Fruit fly (Drosophila melanogaster): ENCODE data around the gene Ibf1.

The Ibf1 gene

dm6 chr3R:9220064-9220864 lies 38.5 kb upstream of the Ibf1 start (continued):
- TF ChIP-seq kay (GFP tag; optimal IDR thresholded peaks at IDR 0.05): no peak
- peak; percentile 59 for TF ChIP-seq vvl (GFP tag; IDR thresholded peaks at IDR 0.05)
- TF ChIP-seq Hand (GFP tag; optimal IDR thresholded peaks at IDR 0.05): peak; percentile 32
- no peak for TF ChIP-seq CG4404 (GFP tag; IDR thresholded peaks at IDR 0.05)
- TF ChIP-seq GATAe (GFP tag; conservative IDR thresholded peaks at IDR 0.05): no peak
- no peak for TF ChIP-seq E2f2 (GFP tag; IDR thresholded peaks at IDR 0.05)
- TF ChIP-seq fru (optimal IDR thresholded peaks at IDR 0.05): no peak
- TF ChIP-seq unpg (GFP tag; optimal IDR thresholded peaks at IDR 0.05): peak; percentile 36
- no peak for TF ChIP-seq TFAM (GFP tag; optimal IDR thresholded peaks at IDR 0.05)
- TF ChIP-seq inv (GFP tag; IDR thresholded peaks at IDR 0.05; ENCODE audit: partially characterized antibody): no peak
- TF ChIP-seq CG12659 (GFP tag; optimal IDR thresholded peaks at IDR 0.05): peak; percentile 25
- TF ChIP-seq zfh1 (GFP tag; IDR thresholded peaks at IDR 0.05): no peak
- 0 out of 2 replicates have a peak, but pooled peaks have one; percentile 16 for TF ChIP-seq CG42726 (GFP tag; IDR thresholded peaks at IDR 0.05; ENCODE audit: partially characterized antibody)
- TF ChIP-seq Sox102F (GFP tag; optimal IDR thresholded peaks at IDR 0.05): peak; percentile 31
- peak; percentile 11 for TF ChIP-seq CG10267 (tag; optimal IDR thresholded peaks at IDR 0.05)
- TF ChIP-seq CG33557 (GFP tag; optimal IDR thresholded peaks at IDR 0.05): no peak
- peak; percentile 38 for TF ChIP-seq Bteb2 (GFP tag; optimal IDR thresholded peaks at IDR 0.05)
- TF ChIP-seq CG15269 (tag; optimal IDR thresholded peaks at IDR 0.05): peak; percentile 8
- peak; percentile 17; the same call in 1 of the 2 replicates for TF ChIP-seq Bgb (GFP tag; IDR thresholded peaks at IDR 0.05; ENCODE audit: partially characterized antibody)
- 0 out of 2 replicates have a peak, but pooled peaks have one; percentile 13 for TF ChIP-seq CG6689 (GFP tag; IDR thresholded peaks at IDR 0.05)
- peak; percentile 47 for TF ChIP-seq cwo (GFP tag; optimal IDR thresholded peaks at IDR 0.05)
- no peak for TF ChIP-seq Hr3 (GFP tag; optimal IDR thresholded peaks at IDR 0.05)
- no peak for TF ChIP-seq CG8765 (GFP tag; IDR thresholded peaks at IDR 0.05)
- TF ChIP-seq CG14710 (tag; optimal IDR thresholded peaks at IDR 0.05): no peak
- no peak for TF ChIP-seq CG15601 (tag; optimal IDR thresholded peaks at IDR 0.05)
- peak in 1 of 2 experiments; percentile 40 for TF ChIP-seq Hr51 (GFP tag; optimal IDR thresholded peaks at IDR 0.05)
- peak; percentile 59 for TF ChIP-seq HLH54F (GFP tag; optimal IDR thresholded peaks at IDR 0.05)
- TF ChIP-seq jigr1 (GFP tag; IDR thresholded peaks at IDR 0.05): no peak
- TF ChIP-seq Dek (tag; optimal IDR thresholded peaks at IDR 0.05): no peak
- TF ChIP-seq Dbx (GFP tag; IDR thresholded peaks at IDR 0.05): peak; percentile 72
- peak; percentile 18 for TF ChIP-seq CG7556 (GFP tag; optimal IDR thresholded peaks at IDR 0.05)
- peak; percentile 59; the same call in 1 of the 2 replicates for TF ChIP-seq seq (GFP tag; IDR thresholded peaks at IDR 0.05)
- peak; percentile 86 for TF ChIP-seq pros (GFP tag; optimal IDR thresholded peaks at IDR 0.05)
- no peak for TF ChIP-seq Asciz (GFP tag; optimal IDR thresholded peaks at IDR 0.05)
- no peak for TF ChIP-seq ssp (GFP tag; IDR thresholded peaks at IDR 0.05)
- TF ChIP-seq Vsx1 (GFP tag; optimal IDR thresholded peaks at IDR 0.05): no peak
- TF ChIP-seq chif (GFP tag; optimal IDR thresholded peaks at IDR 0.05): peak; percentile 35 to 45
- TF ChIP-seq Dref (GFP tag; IDR thresholded peaks at IDR 0.05): no peak
- TF ChIP-seq lilli (GFP tag; optimal IDR thresholded peaks at IDR 0.05): peak; percentile 74
- no peak for TF ChIP-seq da (GFP tag; optimal IDR thresholded peaks at IDR 0.05)
- TF ChIP-seq CG7963 (GFP tag; IDR thresholded peaks at IDR 0.05; ENCODE audit: partially characterized antibody): no peak
- peak; percentile 41; the same call in 1 of the 3 replicates for TF ChIP-seq tgo (GFP tag; IDR thresholded peaks at IDR 0.05)
- 0 out of 3 replicates have a peak, but pooled peaks have one; percentile 43 for TF ChIP-seq ase (GFP tag; IDR thresholded peaks at IDR 0.05)
- peak; percentile 22 for TF ChIP-seq her (GFP tag; optimal IDR thresholded peaks at IDR 0.05)
- TF ChIP-seq CG13624 (GFP tag; optimal IDR thresholded peaks at IDR 0.05): peak; percentile 5
- TF ChIP-seq CG12744 (GFP tag; optimal IDR thresholded peaks at IDR 0.05): peak; percentile 58
- no peak for TF ChIP-seq CG7271 (tag; optimal IDR thresholded peaks at IDR 0.05)
- no peak for TF ChIP-seq Sry-β (GFP tag; optimal IDR thresholded peaks at IDR 0.05)
